Worm (Caenorhabditis elegans) whole organism, young adult: ENCODE measurements around the gene C33F10.8.

Experiments
- ceh-40 ChIP-seq: fragments of 200-800 bp; sonication (Bioruptor generic); IDR thresholded peaks from 2 replicates; pipeline ENCODE4 v1.3.6; 2022; ENCODE audit warnings: missing genetic modification characterization, missing compliant biosample characterization
- lin-35 ChIP-seq, 3 experiments: fragments of 150-350 bp in 2 of 3; sonication (generic microtip) in 1 of 3; optimal IDR thresholded peaks; 2 replicates each; lab custom pipeline; 2014 to 2018; ENCODE audit warnings: missing biosample characterization in 3 of 3, missing genetic modification characterization in 3 of 3, missing genetic modification reagents in 3 of 3
- nhr-120 ChIP-seq: fragments of 200-800 bp; sonication (Bioruptor generic); IDR thresholded peaks from 2 replicates; pipeline ENCODE4 v1.3.6; 2022; ENCODE audit warnings: missing genetic modification characterization, missing compliant biosample characterization
- ztf-26 ChIP-seq: sonication (generic microtip); optimal IDR thresholded peaks from 2 replicates; lab custom pipeline; 2017; ENCODE audit warnings: missing genetic modification characterization, missing compliant biosample characterization

DNA sequence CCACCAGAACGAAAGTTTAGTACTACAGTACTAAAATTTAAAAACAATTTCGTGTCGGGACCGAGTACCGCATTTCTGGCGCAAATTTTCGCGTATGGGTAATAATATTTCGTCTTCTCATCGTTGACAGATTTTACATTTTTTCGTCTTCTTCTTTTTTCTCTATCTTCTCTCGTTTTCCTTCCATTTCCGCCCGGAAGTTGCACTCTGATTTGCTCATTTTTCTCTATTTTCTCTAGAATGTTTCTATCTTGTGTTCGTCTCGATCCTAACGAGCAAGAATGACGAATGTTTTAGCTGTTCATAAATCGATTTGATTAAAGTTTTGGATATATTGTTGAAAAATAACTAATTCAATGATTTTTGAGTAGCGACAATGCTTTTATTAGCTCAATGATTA, 30.5 kb upstream of the C33F10.8 start:
- TF ChIP-seq ceh-40, result no peak
- TF ChIP-seq nhr-120, result no peak
- no peak for TF ChIP-seq ztf-26
- no peak for TF ChIP-seq lin-35 (GFP tag; optimal IDR thresholded peaks at IDR 0.05; lab: Kevin White, UChicago)
